Fruit fly (Drosophila melanogaster) whole organism, embryonic: ENCODE results near the gene Karybeta3.

Source experiments
- Atf-2 ChIP-seq: fragments of 200-800 bp; sonication (Bioruptor generic); optimal IDR thresholded peaks from 2 replicates; lab custom pipeline; 2016; ENCODE audit warnings: missing biosample characterization, missing genetic modification characterization
- Atf3 ChIP-seq: fragments of 200-800 bp; sonication (Bioruptor generic); optimal IDR thresholded peaks from 3 replicates; lab custom pipeline; 2016; ENCODE audit warnings: missing biosample characterization, missing genetic modification characterization
- Bdp1 ChIP-seq: fragments of 200-800 bp; sonication (Bioruptor generic); optimal IDR thresholded peaks from 3 replicates; lab custom pipeline; 2016; ENCODE audit warnings: missing biosample characterization, missing genetic modification characterization
- CG11093 ChIP-seq: fragments of 200-800 bp; sonication (Bioruptor generic); IDR thresholded peaks from 3 replicates; pipeline ENCODE4 v1.3.6; 2022; ENCODE audit warnings: missing biosample characterization, missing genetic modification characterization
- CG12219 ChIP-seq: fragments of 200-800 bp; sonication (Bioruptor generic); optimal IDR thresholded peaks from 3 replicates; lab custom pipeline; 2018; ENCODE audit warnings: missing biosample characterization, mild to moderate bottlenecking, missing genetic modification characterization
- CG12744 ChIP-seq: fragments of 200-800 bp; sonication (Bioruptor generic); optimal IDR thresholded peaks from 2 replicates; lab custom pipeline; 2016; ENCODE audit warnings: missing biosample characterization, missing genetic modification characterization
- CG14860 ChIP-seq: fragments of 200-800 bp; sonication (Bioruptor generic); IDR thresholded peaks from 3 replicates; pipeline ENCODE4 v1.3.6; 2022; ENCODE audit warnings: missing biosample characterization, missing genetic modification characterization; ENCODE audit not compliant: partially characterized antibody
- CG16863 ChIP-seq: fragments of 200-800 bp; sonication (Bioruptor generic); optimal IDR thresholded peaks from 3 replicates; lab custom pipeline; 2016; ENCODE audit warnings: missing biosample characterization, missing genetic modification characterization
- CG17385 ChIP-seq: fragments of 200-800 bp; sonication (Bioruptor generic); optimal IDR thresholded peaks from 3 replicates; lab custom pipeline; 2018; ENCODE audit warnings: missing biosample characterization, mild to moderate bottlenecking, missing genetic modification characterization
- CG18011 ChIP-seq: fragments of 200-800 bp; sonication (Bioruptor generic); optimal IDR thresholded peaks from 2 replicates; lab custom pipeline; 2017; ENCODE audit warnings: missing biosample characterization, missing genetic modification characterization, mild to moderate bottlenecking, moderate library complexity, missing genotype
- CG2129 ChIP-seq: fragments of 200-800 bp; sonication (Bioruptor generic); IDR thresholded peaks from 2 replicates; pipeline ENCODE4 v1.3.6; 2022; ENCODE audit warnings: missing biosample characterization, missing genetic modification characterization; ENCODE audit not compliant: partially characterized antibody
- CG3163 ChIP-seq: fragments of 200-800 bp; sonication (Bioruptor generic); optimal IDR thresholded peaks from 3 replicates; lab custom pipeline; 2016; ENCODE audit warnings: missing biosample characterization, missing genetic modification characterization
- CG32532 ChIP-seq: fragments of 200-800 bp; sonication (Bioruptor generic); IDR thresholded peaks from 2 replicates; pipeline ENCODE4 v1.3.6; 2022; ENCODE audit warnings: missing biosample characterization, missing genetic modification characterization
- CG3281 ChIP-seq: fragments of 200-800 bp; sonication (Bioruptor generic); optimal IDR thresholded peaks from 3 replicates; lab custom pipeline; 2017; ENCODE audit warnings: missing biosample characterization, mild to moderate bottlenecking, missing genetic modification characterization
- CG3838 ChIP-seq: fragments of 200-800 bp; sonication (Bioruptor generic); optimal IDR thresholded peaks from 3 replicates; lab custom pipeline; 2016; ENCODE audit warnings: missing biosample characterization, missing genetic modification characterization
- CG4820 ChIP-seq: fragments of 200-800 bp; sonication (Bioruptor generic); optimal IDR thresholded peaks from 3 replicates; lab custom pipeline; 2016; ENCODE audit warnings: missing biosample characterization, missing genetic modification characterization
- CG5180 ChIP-seq: fragments of 200-800 bp; sonication (Bioruptor generic); optimal IDR thresholded peaks from 3 replicates; lab custom pipeline; 2017; ENCODE audit warnings: missing biosample characterization, missing genetic modification characterization, mild to moderate bottlenecking, moderate library complexity, missing genetic modification reagents
- CG7372 ChIP-seq: fragments of 200-800 bp; sonication (Bioruptor generic); IDR thresholded peaks from 2 replicates; pipeline ENCODE4 v1.3.6; 2022; ENCODE audit warnings: missing biosample characterization, missing genetic modification characterization
- CG7556 ChIP-seq: fragments of 200-800 bp; sonication (Bioruptor generic); optimal IDR thresholded peaks from 2 replicates; lab custom pipeline; 2017; ENCODE audit warnings: missing biosample characterization, mild to moderate bottlenecking, missing genetic modification characterization
- Ets65A ChIP-seq: fragments of 200-800 bp; sonication (Bioruptor generic); peaks from one replicate; lab custom pipeline; 2016; ENCODE audit warnings: missing biosample characterization, missing genetic modification characterization
- Gug ChIP-seq: fragments of 200-800 bp; sonication (Bioruptor generic); IDR thresholded peaks from 4 replicates; pipeline ENCODE4 v1.3.6; 2022; ENCODE audit warnings: missing biosample characterization, missing genetic modification characterization
- HHEX ChIP-seq: fragments of 200-800 bp; sonication (Bioruptor generic); optimal IDR thresholded peaks from 3 replicates; lab custom pipeline; 2017; ENCODE audit warnings: missing biosample characterization, mild to moderate bottlenecking, missing genetic modification characterization, missing genetic modification reagents
- Hr3 ChIP-seq: fragments of 200-800 bp; sonication (Bioruptor generic); optimal IDR thresholded peaks from 3 replicates; lab custom pipeline; 2016; ENCODE audit warnings: missing biosample characterization, missing genetic modification characterization
- Mes4 ChIP-seq: fragments of 200-800 bp; sonication (Bioruptor generic); optimal IDR thresholded peaks from 2 replicates; lab custom pipeline; 2016; ENCODE audit warnings: missing biosample characterization, missing genetic modification characterization
- Spps ChIP-seq: fragments of 200-800 bp; sonication (Bioruptor generic); optimal IDR thresholded peaks from 2 replicates; lab custom pipeline; 2018; ENCODE audit warnings: missing biosample characterization, mild to moderate bottlenecking, missing genetic modification characterization
- ac ChIP-seq: fragments of 200-800 bp; sonication (Bioruptor generic); optimal IDR thresholded peaks from 3 replicates; lab custom pipeline; 2017; ENCODE audit warnings: missing biosample characterization, mild to moderate bottlenecking, missing genetic modification characterization
- ara ChIP-seq: fragments of 200-800 bp; sonication (Bioruptor generic); IDR thresholded peaks from 2 replicates; pipeline ENCODE4 v1.3.6; 2022; ENCODE audit warnings: missing biosample characterization, missing genetic modification characterization
- bbx ChIP-seq: fragments of 200-800 bp; sonication (Bioruptor generic); IDR thresholded peaks from 2 replicates; pipeline ENCODE4 v1.3.6; 2022; ENCODE audit warnings: missing biosample characterization, missing genetic modification characterization; ENCODE audit not compliant: partially characterized antibody
- bcd ChIP-seq: fragments of 200-800 bp; sonication (Bioruptor generic); optimal IDR thresholded peaks from 2 replicates; lab custom pipeline; 2017; ENCODE audit warnings: missing biosample characterization, mild to moderate bottlenecking, missing genetic modification characterization
- dan ChIP-seq: fragments of 200-800 bp; sonication (Bioruptor generic); IDR thresholded peaks from 2 replicates; pipeline ENCODE4 v1.3.6; 2022; ENCODE audit warnings: missing biosample characterization, missing genetic modification characterization
- dmrt99B ChIP-seq: fragments of 200-800 bp; sonication (Bioruptor generic); optimal IDR thresholded peaks from 2 replicates; lab custom pipeline; 2018; ENCODE audit warnings: missing biosample characterization, mild to moderate bottlenecking, missing genetic modification characterization, moderate library complexity
- ems ChIP-seq: fragments of 200-800 bp; sonication (Bioruptor generic); optimal IDR thresholded peaks from 3 replicates; lab custom pipeline; 2016; ENCODE audit warnings: missing biosample characterization, missing genetic modification characterization
- gro ChIP-seq: fragments of 200-800 bp; sonication (Bioruptor generic); optimal IDR thresholded peaks from 2 replicates; lab custom pipeline; 2016; ENCODE audit warnings: missing biosample characterization, missing genetic modification characterization
- insv ChIP-seq, 2 experiments: fragments of 200-800 bp; sonication (Bioruptor generic); optimal IDR thresholded peaks; 3 replicates each; lab custom pipeline; 2016 to 2018; ENCODE audit warnings: missing biosample characterization in 2 of 2, missing genetic modification characterization in 2 of 2
- jing ChIP-seq: fragments of 200-800 bp; sonication (Bioruptor generic); optimal IDR thresholded peaks from 2 replicates; lab custom pipeline; 2018; ENCODE audit warnings: missing biosample characterization, mild to moderate bottlenecking, missing genetic modification characterization
- klu ChIP-seq: fragments of 200-800 bp; sonication (Bioruptor generic); IDR thresholded peaks from 2 replicates; pipeline ENCODE4 v1.3.6; 2022; ENCODE audit warnings: missing biosample characterization, missing genetic modification characterization
- lbe ChIP-seq: fragments of 200-800 bp; sonication (Bioruptor generic); optimal IDR thresholded peaks from 2 replicates; lab custom pipeline; 2016; ENCODE audit warnings: missing biosample characterization, mild to moderate bottlenecking, missing genetic modification characterization
- lilli ChIP-seq: fragments of 200-800 bp; sonication (Bioruptor generic); optimal IDR thresholded peaks from 3 replicates; lab custom pipeline; 2016; ENCODE audit warnings: missing biosample characterization, missing genetic modification characterization
- mirr ChIP-seq: fragments of 200-800 bp; sonication (Bioruptor generic); optimal IDR thresholded peaks from 3 replicates; lab custom pipeline; 2018; ENCODE audit warnings: missing biosample characterization, mild to moderate bottlenecking, missing genetic modification characterization
- onecut ChIP-seq: fragments of 200-800 bp; sonication (Bioruptor generic); IDR thresholded peaks from 2 replicates; pipeline ENCODE4 v1.3.6; 2022; ENCODE audit warnings: missing biosample characterization, missing genetic modification characterization
- org-1 ChIP-seq: fragments of 200-800 bp; sonication (Bioruptor generic); optimal IDR thresholded peaks from 2 replicates; lab custom pipeline; 2017; ENCODE audit warnings: missing biosample characterization, missing genetic modification characterization
- p53 ChIP-seq: fragments of 200-800 bp; sonication (Bioruptor generic); optimal IDR thresholded peaks from 2 replicates; lab custom pipeline; 2016; ENCODE audit warnings: missing biosample characterization, missing genetic modification characterization
- peb ChIP-seq: fragments of 200-800 bp; sonication (Bioruptor generic); IDR thresholded peaks from 2 replicates; pipeline ENCODE4 v1.3.6; 2022; ENCODE audit warnings: missing biosample characterization, missing genetic modification characterization
- pita ChIP-seq: fragments of 200-800 bp; sonication (Bioruptor generic); optimal IDR thresholded peaks from 2 replicates; lab custom pipeline; 2017; ENCODE audit warnings: missing biosample characterization, mild to moderate bottlenecking, missing genetic modification characterization
- scrt ChIP-seq: fragments of 200-800 bp; sonication (Bioruptor generic); optimal IDR thresholded peaks from 2 replicates; lab custom pipeline; 2018; ENCODE audit warnings: missing biosample characterization, mild to moderate bottlenecking, missing genetic modification characterization, moderate library complexity
- sima ChIP-seq: fragments of 200-800 bp; sonication (Bioruptor generic); optimal IDR thresholded peaks from 2 replicates; lab custom pipeline; 2016; ENCODE audit warnings: missing biosample characterization, missing genetic modification characterization
- so ChIP-seq: fragments of 200-800 bp; sonication (Bioruptor generic); IDR thresholded peaks from 3 replicates; pipeline ENCODE4 v1.3.6; 2022; ENCODE audit warnings: missing biosample characterization, missing genetic modification characterization
- unpg ChIP-seq: fragments of 200-800 bp; sonication (Bioruptor generic); optimal IDR thresholded peaks from 3 replicates; lab custom pipeline; 2018; ENCODE audit warnings: missing biosample characterization, mild to moderate bottlenecking, missing genetic modification characterization, moderate library complexity
- yki ChIP-seq: fragments of >200 bp; optimal IDR thresholded peaks from 3 replicates; lab custom pipeline; 2018
- zf30C ChIP-seq: fragments of 200-800 bp; sonication (Bioruptor generic); optimal IDR thresholded peaks from 3 replicates; lab custom pipeline; 2018; ENCODE audit warnings: missing biosample characterization, mild to moderate bottlenecking, missing genetic modification characterization

Karybeta3 gene

DNA sequence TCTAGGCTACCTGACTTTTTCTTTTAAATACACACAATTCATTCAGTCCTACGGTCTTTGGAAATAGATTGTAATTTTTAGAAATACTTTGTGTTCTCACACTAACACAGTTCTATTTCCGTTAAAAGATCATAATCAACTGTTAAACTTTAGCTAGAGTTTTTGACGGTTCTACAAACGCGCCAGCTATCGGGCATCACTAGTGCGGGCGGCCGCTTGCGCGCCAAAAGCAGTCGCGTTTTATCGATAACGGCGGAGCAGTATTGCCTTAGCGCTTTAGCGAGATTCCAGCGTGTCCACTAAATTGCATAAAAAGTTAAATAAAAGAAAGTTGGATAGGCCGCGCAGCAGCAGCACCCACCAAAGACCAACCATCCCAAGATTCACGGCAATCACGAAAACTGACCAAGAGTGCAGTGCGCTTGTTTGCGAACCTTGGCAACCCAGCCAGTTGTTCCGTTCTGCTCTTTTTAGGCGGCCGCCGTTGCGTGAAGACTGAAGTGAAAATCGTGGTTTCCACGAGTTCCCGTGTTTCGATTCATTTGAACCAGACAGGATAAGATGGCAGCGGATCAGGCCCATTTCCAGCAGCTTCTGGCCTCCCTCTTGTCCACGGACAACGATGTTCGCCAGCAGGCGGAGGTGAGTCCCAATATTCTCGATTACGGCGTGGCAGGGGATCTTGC lies at the start of gene Karybeta3 (continued):
- TF ChIP-seq onecut (GFP tag; lab: Robert Waterston, UW) (0 out of 2 replicates have a peak, but pooled peaks have one; percentile 22), lilli (GFP tag; lab: Kevin White, UChicago) (peak; percentile 86), ems (peak; percentile 83), CG16863 (GFP tag; lab: Kevin White, UChicago) (peak; percentile 82), lbe (GFP tag; lab: Kevin White, UChicago) (peak; percentile 19), scrt (GFP tag; lab: Kevin White, UChicago) (peak; percentile 34), Hr3 (GFP tag; lab: Kevin White, UChicago) (peak; percentile 66), zf30C (no peak), CG18011 (GFP tag; lab: Kevin White, UChicago) (peak; percentile 78), mirr (GFP tag; lab: Kevin White, UChicago) (peak; percentile 70), CG3281 (GFP tag; lab: Kevin White, UChicago) (peak; percentile 75), ara (GFP tag; lab: Robert Waterston, UW) (peak; percentile 73), CG17385 (GFP tag; lab: Kevin White, UChicago) (peak; percentile 60), ac (GFP tag; lab: Kevin White, UChicago) (no peak), Bdp1 (GFP tag; lab: Kevin White, UChicago) (peak; percentile 64), CG12219 (GFP tag; lab: Kevin White, UChicago) (peak; percentile 32), Atf-2 (GFP tag; lab: Kevin White, UChicago) (peak; percentile 79), klu (no peak), Mes4 (GFP tag; lab: Kevin White, UChicago) (peak; percentile 80), CG3838 (GFP tag; lab: Kevin White, UChicago) (peak; percentile 11), Spps (tag; lab: Kevin White, UChicago) (peak; percentile 8), CG2129 (GFP tag; lab: Robert Waterston, UW) (no peak), CG7556 (GFP tag; lab: Kevin White, UChicago) (peak; percentile 41), CG5180 (GFP tag; lab: Kevin White, UChicago) (peak; percentile 37), CG3163 (peak; percentile 71), CG12744 (GFP tag; lab: Kevin White, UChicago) (peak; percentile 53), peb (GFP tag; lab: Robert Waterston, UW) (peak; percentile 49), Ets65A (GFP tag; lab: Kevin White, UChicago) (peak; percentile 98), p53 (GFP tag; lab: Kevin White, UChicago) (peak; percentile 75), Atf3 (peak; percentile 65), pita (GFP tag; lab: Kevin White, UChicago) (no peak), CG7372 (GFP tag; lab: Robert Waterston, UW) (peak; percentile 69; the same call in 1 of the 2 replicates), HHEX (GFP tag; lab: Kevin White, UChicago) (peak; percentile 76), unpg (peak; percentile 66), CG32532 (GFP tag; lab: Robert Waterston, UW) (peak; percentile 88), jing (GFP tag; lab: Kevin White, UChicago) (no peak), dan (GFP tag; lab: Robert Waterston, UW) (no peak), sima (GFP tag; lab: Kevin White, UChicago) (peak; percentile 22), bbx (GFP tag; lab: Robert Waterston, UW) (peak; percentile 60; the same call in 1 of the 2 replicates), dmrt99B (tag; lab: Kevin White, UChicago) (no peak), org-1 (GFP tag; lab: Kevin White, UChicago) (peak; percentile 40), Gug (GFP tag; lab: Robert Waterston, UW) (peak; percentile 66), so (no peak; the same call in 1 of the 3 replicates), bcd (GFP tag; lab: Kevin White, UChicago) (peak; percentile 65), gro (GFP tag; lab: Kevin White, UChicago) (peak; percentile 87), CG14860 (GFP tag; lab: Robert Waterston, UW) (peak; percentile 53; the same call in 2 of the 3 replicates), insv (GFP tag; optimal IDR thresholded peaks at IDR 0.05; lab: Kevin White, UChicago) (peak in 1 of 2 experiments; percentile 31), CG11093 (GFP tag; lab: Robert Waterston, UW) (0 out of 3 replicates have a peak, but pooled peaks have one; percentile 33), yki (lab: Kevin White, UChicago) (no peak), CG4820 (GFP tag; lab: Kevin White, UChicago) (peak; percentile 59)
